Fruit fly (Drosophila melanogaster) whole organism, embryonic: ENCODE results near the gene witty.

ENCODE experiments used
- Blimp-1 ChIP-seq: fragments of 200-800 bp; sonication (Bioruptor generic); optimal IDR thresholded peaks from 3 replicates; lab custom pipeline; 2018; ENCODE audit warnings: missing biosample characterization, missing genetic modification characterization, mild to moderate bottlenecking, moderate library complexity, missing genetic modification reagents
- CG1024 ChIP-seq: fragments of 200-800 bp; sonication (Bioruptor generic); IDR thresholded peaks from 2 replicates; pipeline ENCODE4 v1.3.6; 2022; ENCODE audit warnings: missing biosample characterization, missing genetic modification characterization
- CG15269 ChIP-seq: fragments of 200-800 bp; sonication (Bioruptor generic); optimal IDR thresholded peaks from 2 replicates; lab custom pipeline; 2018; ENCODE audit warnings: missing biosample characterization, mild to moderate bottlenecking, missing genetic modification characterization, moderate library complexity
- CG17612 ChIP-seq: fragments of 200-800 bp; sonication (Bioruptor generic); IDR thresholded peaks from 2 replicates; pipeline ENCODE4 v1.3.6; 2022; ENCODE audit warnings: missing biosample characterization, missing genetic modification characterization
- CG17829 ChIP-seq: fragments of 200-800 bp; optimal IDR thresholded peaks from 2 replicates; lab custom pipeline; 2019; ENCODE audit warnings: missing biosample characterization, mild to moderate bottlenecking, missing genetic modification characterization, moderate library complexity
- CG18011 ChIP-seq: fragments of 200-800 bp; sonication (Bioruptor generic); optimal IDR thresholded peaks from 2 replicates; lab custom pipeline; 2017; ENCODE audit warnings: missing biosample characterization, missing genetic modification characterization, mild to moderate bottlenecking, moderate library complexity, missing genotype
- CG3163 ChIP-seq: fragments of 200-800 bp; sonication (Bioruptor generic); optimal IDR thresholded peaks from 3 replicates; lab custom pipeline; 2016; ENCODE audit warnings: missing biosample characterization, missing genetic modification characterization
- CG3726 ChIP-seq: fragments of 200-800 bp; sonication (Bioruptor generic); IDR thresholded peaks from 3 replicates; pipeline ENCODE4, ENCODE4 v1.3.6; 2022; ENCODE audit warnings: missing biosample characterization, missing genetic modification characterization
- CG4328 ChIP-seq: fragments of 200-800 bp; sonication (Bioruptor generic); optimal IDR thresholded peaks from 3 replicates; lab custom pipeline; 2017; ENCODE audit warnings: missing biosample characterization, missing genetic modification reagents, missing genetic modification characterization
- CG43689 ChIP-seq: fragments of 200-800 bp; sonication (Bioruptor generic); IDR thresholded peaks from 2 replicates; pipeline ENCODE4 v1.3.6; 2022; ENCODE audit warnings: missing biosample characterization, missing genetic modification characterization
- CG4617 ChIP-seq: fragments of 200-800 bp; sonication (Bioruptor generic); optimal IDR thresholded peaks from 3 replicates; lab custom pipeline; 2016; ENCODE audit warnings: missing biosample characterization, missing genetic modification characterization, borderline replicate concordance
- CG7839 ChIP-seq: fragments of 200-800 bp; sonication (Bioruptor generic); optimal IDR thresholded peaks from 3 replicates; lab custom pipeline; 2018; ENCODE audit warnings: missing biosample characterization, mild to moderate bottlenecking, missing genetic modification characterization, moderate library complexity
- CG8290 ChIP-seq, 3 experiments: fragments of 200-800 bp; sonication (Bioruptor generic); optimal IDR thresholded peaks; 2 replicates each; lab custom pipeline; 2016 to 2019; ENCODE audit warnings: missing biosample characterization in 3 of 3, missing genetic modification characterization in 3 of 3, mild to moderate bottlenecking in 2 of 3, moderate library complexity in 1 of 3
- CG9609 ChIP-seq: fragments of 200-800 bp; sonication (Bioruptor generic); optimal IDR thresholded peaks from 3 replicates; lab custom pipeline; 2016; ENCODE audit warnings: missing biosample characterization, missing genetic modification characterization
- CG9876 ChIP-seq: fragments of 200-800 bp; sonication (Bioruptor generic); optimal IDR thresholded peaks from 2 replicates; lab custom pipeline; 2016; ENCODE audit warnings: missing biosample characterization, missing genetic modification characterization
- CG9932 ChIP-seq: fragments of 200-800 bp; sonication (Bioruptor generic); IDR thresholded peaks from 2 replicates; pipeline ENCODE4 v1.3.6; 2022; ENCODE audit warnings: missing biosample characterization, missing genetic modification characterization
- Camta ChIP-seq: fragments of 200-800 bp; sonication (Bioruptor generic); optimal IDR thresholded peaks from 2 replicates; lab custom pipeline; 2016; ENCODE audit warnings: missing biosample characterization, missing genetic modification characterization
- D ChIP-seq, 2 experiments: fragments of 200-800 bp in 1 of 2; fragments of >200 bp in 1 of 2; sonication (Bioruptor generic) in 1 of 2; optimal IDR thresholded peaks; 2 replicates in 1 of 2; 3 replicates in 1 of 2; lab custom pipeline; 2017; ENCODE audit warnings: mild to moderate bottlenecking in 1 of 2, missing biosample characterization in 1 of 2, missing genetic modification characterization in 1 of 2, missing genetic modification reagents in 1 of 2
- Ets97D ChIP-seq: fragments of 200-800 bp; sonication (Bioruptor generic); optimal IDR thresholded peaks from 3 replicates; lab custom pipeline; 2016; ENCODE audit warnings: missing biosample characterization, missing genetic modification characterization
- Gug ChIP-seq: fragments of 200-800 bp; sonication (Bioruptor generic); IDR thresholded peaks from 4 replicates; pipeline ENCODE4 v1.3.6; 2022; ENCODE audit warnings: missing biosample characterization, missing genetic modification characterization
- Hr39 ChIP-seq: fragments of >200 bp; optimal IDR thresholded peaks from 2 replicates; lab custom pipeline; 2017
- Kr ChIP-seq: fragments of 200-800 bp; sonication (Bioruptor generic); optimal IDR thresholded peaks from 2 replicates; lab custom pipeline; 2017; ENCODE audit warnings: missing biosample characterization, mild to moderate bottlenecking, missing genetic modification characterization
- Mes4 ChIP-seq: fragments of 200-800 bp; sonication (Bioruptor generic); optimal IDR thresholded peaks from 2 replicates; lab custom pipeline; 2016; ENCODE audit warnings: missing biosample characterization, missing genetic modification characterization
- Mrtf ChIP-seq: fragments of 200-800 bp; sonication (Bioruptor generic); IDR thresholded peaks from 3 replicates; pipeline ENCODE4 v1.3.6; 2022; ENCODE audit warnings: missing biosample characterization, missing genetic modification characterization
- NC2β ChIP-seq: fragments of 200-800 bp; sonication (Bioruptor generic); optimal IDR thresholded peaks from 2 replicates; lab custom pipeline; 2016; ENCODE audit warnings: missing biosample characterization, missing genetic modification characterization
- Sin3A ChIP-seq: fragments of >200 bp; optimal IDR thresholded peaks from 2 replicates; lab custom pipeline; 2018
- Sry-β ChIP-seq: fragments of 200-800 bp; sonication (Bioruptor generic); optimal IDR thresholded peaks from 2 replicates; lab custom pipeline; 2018; ENCODE audit warnings: missing biosample characterization, mild to moderate bottlenecking, missing genetic modification characterization, moderate library complexity
- Stat92E ChIP-seq, 3 experiments: fragments of >200 bp in 2 of 3; fragments of 200-800 bp in 1 of 3; sonication (Bioruptor generic) in 1 of 3; optimal IDR thresholded peaks; 2 replicates each; lab custom pipeline; 2017 to 2019; ENCODE audit warnings: missing biosample characterization in 3 of 3, missing genetic modification characterization in 3 of 3, mild to moderate bottlenecking in 1 of 3, moderate library complexity in 1 of 3
- al ChIP-seq: fragments of 200-800 bp; sonication (Bioruptor generic); IDR thresholded peaks from 2 replicates; pipeline ENCODE4 v1.3.6; 2022; ENCODE audit warnings: missing biosample characterization, missing genetic modification characterization
- ara ChIP-seq: fragments of 200-800 bp; sonication (Bioruptor generic); IDR thresholded peaks from 2 replicates; pipeline ENCODE4 v1.3.6; 2022; ENCODE audit warnings: missing biosample characterization, missing genetic modification characterization
- ase ChIP-seq: fragments of 200-800 bp; sonication (Bioruptor generic); IDR thresholded peaks from 3 replicates; pipeline ENCODE4 v1.3.6; 2022; ENCODE audit warnings: missing biosample characterization, missing genetic modification characterization
- bigmax ChIP-seq: fragments of 200-800 bp; sonication (Bioruptor generic); optimal IDR thresholded peaks from 2 replicates; lab custom pipeline; 2018; ENCODE audit warnings: missing biosample characterization, mild to moderate bottlenecking, missing genetic modification characterization
- danr ChIP-seq: fragments of 200-800 bp; sonication (Bioruptor generic); IDR thresholded peaks from 2 replicates; pipeline ENCODE4 v1.3.6; 2022; ENCODE audit warnings: missing biosample characterization, missing genetic modification characterization
- exex ChIP-seq: fragments of 200-800 bp; sonication (Bioruptor generic); optimal IDR thresholded peaks from 4 replicates; lab custom pipeline; 2018; ENCODE audit warnings: missing biosample characterization, mild to moderate bottlenecking, missing genetic modification characterization, moderate library complexity
- ftz-f1 ChIP-seq: fragments of 200-800 bp; sonication (Bioruptor generic); optimal IDR thresholded peaks from 2 replicates; lab custom pipeline; 2016; ENCODE audit warnings: missing biosample characterization, missing genetic modification characterization
- inv ChIP-seq: fragments of 200-800 bp; sonication (Bioruptor generic); IDR thresholded peaks from 2 replicates; pipeline ENCODE4 v1.3.6; 2022; ENCODE audit warnings: missing biosample characterization, missing genetic modification characterization; ENCODE audit not compliant: partially characterized antibody
- lbe ChIP-seq: fragments of 200-800 bp; sonication (Bioruptor generic); optimal IDR thresholded peaks from 2 replicates; lab custom pipeline; 2016; ENCODE audit warnings: missing biosample characterization, mild to moderate bottlenecking, missing genetic modification characterization
- lilli ChIP-seq: fragments of 200-800 bp; sonication (Bioruptor generic); optimal IDR thresholded peaks from 3 replicates; lab custom pipeline; 2016; ENCODE audit warnings: missing biosample characterization, missing genetic modification characterization
- lola ChIP-seq, 3 experiments: fragments of >200 bp in 2 of 3; fragments of 200-800 bp in 1 of 3; sonication (Bioruptor generic) in 1 of 3; optimal IDR thresholded peaks; 2 replicates each; lab custom pipeline; 2017 to 2019; ENCODE audit warnings: missing biosample characterization in 3 of 3, missing genetic modification characterization in 3 of 3, mild to moderate bottlenecking in 1 of 3, moderate library complexity in 1 of 3
- mam ChIP-seq: fragments of 200-800 bp; sonication (Bioruptor generic); optimal IDR thresholded peaks from 3 replicates; lab custom pipeline; 2016; ENCODE audit warnings: missing biosample characterization, missing genetic modification characterization
- nerfin-2 ChIP-seq: fragments of 200-800 bp; sonication (Bioruptor generic); IDR thresholded peaks from 2 replicates; pipeline ENCODE4 v1.3.6; 2022; ENCODE audit warnings: missing biosample characterization, missing genetic modification characterization; ENCODE audit not compliant: partially characterized antibody
- nmo ChIP-seq: fragments of 200-800 bp; sonication (Bioruptor generic); optimal IDR thresholded peaks from 2 replicates; lab custom pipeline; 2018; ENCODE audit warnings: missing biosample characterization, mild to moderate bottlenecking, missing genetic modification characterization, moderate library complexity
- otp ChIP-seq: fragments of 200-800 bp; sonication (Bioruptor generic); IDR thresholded peaks from 3 replicates; pipeline ENCODE4, ENCODE4 v1.3.6; 2022; ENCODE audit warnings: missing biosample characterization, missing genetic modification characterization
- psq ChIP-seq: fragments of 200-800 bp; sonication (Bioruptor generic); optimal IDR thresholded peaks from 2 replicates; lab custom pipeline; 2017; ENCODE audit warnings: missing biosample characterization, missing genetic modification characterization
- pum ChIP-seq: fragments of 200-800 bp; sonication (Bioruptor generic); optimal IDR thresholded peaks from 2 replicates; lab custom pipeline; 2016; ENCODE audit warnings: missing biosample characterization, missing genetic modification characterization
- sens-2 ChIP-seq: fragments of 200-800 bp; sonication (Bioruptor generic); IDR thresholded peaks from 2 replicates; pipeline ENCODE4 v1.3.6; 2022; ENCODE audit warnings: missing biosample characterization, missing genetic modification characterization
- sisA ChIP-seq: fragments of 200-800 bp; sonication (Bioruptor generic); IDR thresholded peaks from 2 replicates; pipeline ENCODE4 v1.3.6; 2022; ENCODE audit warnings: missing biosample characterization, missing genetic modification characterization
- sr ChIP-seq: fragments of 200-800 bp; sonication (Bioruptor generic); IDR thresholded peaks from 3 replicates; pipeline ENCODE4 v1.3.6; 2022; ENCODE audit warnings: missing biosample characterization, missing genetic modification characterization
- tin ChIP-seq: fragments of 200-800 bp; sonication (Bioruptor generic); optimal IDR thresholded peaks from 3 replicates; lab custom pipeline; 2016; ENCODE audit warnings: missing biosample characterization, missing genetic modification characterization
- vvl ChIP-seq: fragments of 200-800 bp; sonication (Bioruptor generic); IDR thresholded peaks from 2 replicates; pipeline ENCODE4 v1.3.6; 2022; ENCODE audit warnings: missing biosample characterization, missing genetic modification characterization
- zfh1 ChIP-seq: fragments of 200-800 bp; sonication (Bioruptor generic); IDR thresholded peaks from 3 replicates; pipeline ENCODE4 v1.3.6; 2022; ENCODE audit warnings: missing biosample characterization, missing genetic modification characterization

witty gene

DNA sequence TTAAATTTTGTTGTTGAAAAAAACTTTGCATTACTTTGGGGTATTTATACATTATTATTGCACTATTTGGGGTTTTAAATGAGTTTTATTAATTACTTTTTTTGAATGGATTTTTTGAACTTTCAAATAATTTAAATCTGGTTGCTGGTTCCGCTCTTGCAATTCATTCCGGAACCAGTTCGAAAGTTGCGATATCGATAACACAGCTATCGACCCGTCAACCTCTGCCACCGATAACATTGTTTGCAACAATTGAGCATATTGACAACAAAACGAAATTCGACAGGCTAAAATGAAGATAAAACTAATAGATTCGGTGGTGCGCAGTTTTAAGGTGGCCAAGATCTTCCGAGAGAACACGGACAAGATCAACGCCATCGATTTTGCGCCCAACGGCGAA, 36.1 kb downstream of the witty start, which contains the start of gene Wdr82 (continued):
- TF ChIP-seq exex, result peak; percentile 7
- TF ChIP-seq vvl, result 0 out of 2 replicates have a peak, but pooled peaks have one; percentile 12
- TF ChIP-seq tin (GFP tag; lab: Kevin White, UChicago), result no peak
- TF ChIP-seq lola (GFP tag; optimal IDR thresholded peaks at IDR 0.05; lab: Kevin White, UChicago), result no peak
- peak; percentile 36; the same call in 1 of the 2 replicates for TF ChIP-seq inv (GFP tag; lab: Robert Waterston, UW)
- no peak for TF ChIP-seq zfh1 (GFP tag; lab: Robert Waterston, UW)
- TF ChIP-seq Sry-β, result no peak
- no peak for TF ChIP-seq CG43689 (GFP tag; lab: Robert Waterston, UW)
- no peak for TF ChIP-seq sisA
- no peak for TF ChIP-seq CG3726 (GFP tag; lab: Robert Waterston, UW)
- TF ChIP-seq danr (GFP tag; lab: Robert Waterston, UW), result no peak
- no peak for TF ChIP-seq NC2β (GFP tag; lab: Kevin White, UChicago)
- no peak for TF ChIP-seq lbe (GFP tag; lab: Kevin White, UChicago)
- no peak for TF ChIP-seq CG9876 (GFP tag; lab: Kevin White, UChicago)
- TF ChIP-seq bigmax (GFP tag; lab: Kevin White, UChicago), result no peak
- TF ChIP-seq CG7839 (tag; lab: Kevin White, UChicago), result no peak
- TF ChIP-seq ftz-f1, result no peak
- TF ChIP-seq Ets97D, result peak; percentile 7
- TF ChIP-seq Sin3A, result peak; percentile 5
- no peak for TF ChIP-seq CG15269 (tag; lab: Kevin White, UChicago)
- TF ChIP-seq CG3163 (GFP tag; lab: Kevin White, UChicago), result no peak
- TF ChIP-seq ara (GFP tag; lab: Robert Waterston, UW), result no peak
- no peak for TF ChIP-seq CG4328
- no peak for TF ChIP-seq CG17612 (GFP tag; lab: Robert Waterston, UW)
- no peak for TF ChIP-seq D (optimal IDR thresholded peaks at IDR 0.05; lab: Kevin White, UChicago)
- TF ChIP-seq D (GFP tag; optimal IDR thresholded peaks at IDR 0.05; lab: Kevin White, UChicago), result no peak
- TF ChIP-seq Gug, result no peak
- TF ChIP-seq CG18011, result no peak
- no peak for TF ChIP-seq Mes4 (GFP tag; lab: Kevin White, UChicago)
- no peak for TF ChIP-seq al (GFP tag; lab: Robert Waterston, UW)
- TF ChIP-seq sens-2 (GFP tag; lab: Robert Waterston, UW), result no peak
- no peak for TF ChIP-seq Blimp-1 (GFP tag; lab: Kevin White, UChicago)
- no peak for TF ChIP-seq Stat92E (GFP tag; optimal IDR thresholded peaks at IDR 0.05; lab: Kevin White, UChicago)
- TF ChIP-seq CG17829 (tag; lab: Kevin White, UChicago), result peak; percentile 31
- TF ChIP-seq CG9609, result no peak
- no peak for TF ChIP-seq CG9932 (GFP tag; lab: Robert Waterston, UW)
- no peak for TF ChIP-seq ase
- no peak for TF ChIP-seq nmo (GFP tag; lab: Kevin White, UChicago)
- no peak for TF ChIP-seq Kr (GFP tag; lab: Kevin White, UChicago)
- TF ChIP-seq Hr39 (lab: Kevin White, UChicago), result no peak
- TF ChIP-seq lilli (GFP tag; lab: Kevin White, UChicago), result no peak
- no peak for TF ChIP-seq sr (GFP tag; lab: Robert Waterston, UW)
- TF ChIP-seq Mrtf (GFP tag; lab: Robert Waterston, UW), result no peak
- TF ChIP-seq Camta, result no peak
- no peak for TF ChIP-seq CG8290 (GFP tag; optimal IDR thresholded peaks at IDR 0.05; lab: Kevin White, UChicago)
- TF ChIP-seq CG8290 (tag; optimal IDR thresholded peaks at IDR 0.05; lab: Kevin White, UChicago), result peak in 1 of 2 experiments; percentile 10
- no peak for TF ChIP-seq mam (GFP tag; lab: Kevin White, UChicago)
- no peak for TF ChIP-seq CG1024 (GFP tag; lab: Robert Waterston, UW)
- TF ChIP-seq pum, result no peak
- TF ChIP-seq otp (GFP tag; lab: Robert Waterston, UW), result no peak
- peak; percentile 6 for TF ChIP-seq CG4617 (GFP tag; lab: Kevin White, UChicago)
- TF ChIP-seq nerfin-2, result peak; percentile 76; the same call in 1 of the 2 replicates
- no peak for TF ChIP-seq psq (GFP tag; lab: Kevin White, UChicago)
